Worm (Caenorhabditis elegans): Measurements from ENCODE around the gene C30H6.12.

DNA sequence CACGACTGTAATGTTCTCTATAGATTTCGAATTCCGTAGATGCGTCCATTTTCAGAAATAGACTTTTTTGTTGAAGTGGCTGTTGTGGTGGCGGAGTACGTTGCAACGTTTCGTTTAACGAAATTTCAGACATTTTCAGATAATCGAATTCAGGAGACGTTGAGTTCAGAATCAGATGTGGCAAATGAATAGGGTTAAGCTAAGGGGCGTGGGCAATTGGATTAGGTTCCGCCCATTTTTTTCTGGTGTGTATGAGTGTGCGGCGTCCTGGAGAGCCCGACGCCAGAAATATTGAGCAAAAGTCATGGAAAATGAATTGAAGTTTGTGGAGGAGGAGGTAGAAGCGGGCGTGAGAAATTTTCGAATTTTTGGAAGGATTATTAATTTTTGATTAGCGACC lies 30.2 kb downstream of the C30H6.12 start:
- TF ChIP-seq nhr-90 (tag; optimal IDR thresholded peaks at IDR 0.05; ENCODE audit: poor library complexity), result no peak
- TF ChIP-seq tbx-2 (tag; optimal IDR thresholded peaks at IDR 0.05), result no peak
- no peak for TF ChIP-seq C16A3.4 (tag; optimal IDR thresholded peaks at IDR 0.05)
- no peak for TF ChIP-seq efl-1 (optimal IDR thresholded peaks at IDR 0.05)
- TF ChIP-seq efl-1 (GFP tag; optimal IDR thresholded peaks at IDR 0.05 in 1 of 2), result no peak
- no peak for TF ChIP-seq lsy-2 (tag; optimal IDR thresholded peaks at IDR 0.05)
- no peak for TF ChIP-seq ces-1 (GFP tag; optimal IDR thresholded peaks at IDR 0.05)
- no peak for TF ChIP-seq lin-15B (tag; optimal IDR thresholded peaks at IDR 0.05)
- no peak for TF ChIP-seq grh-1 (GFP tag; IDR thresholded peaks at IDR 0.05)
- TF ChIP-seq pag-3 (tag; optimal IDR thresholded peaks at IDR 0.05; ENCODE audit: borderline replicate concordance, insufficient read depth), result no peak
- TF ChIP-seq nhr-85 (tag), result no peak
- no peak for TF ChIP-seq unc-62 (GFP tag; optimal IDR thresholded peaks at IDR 0.05)
- TF ChIP-seq lin-39 (tag; optimal IDR thresholded peaks at IDR 0.05), result no peak
- TF ChIP-seq zag-1 (tag; optimal IDR thresholded peaks at IDR 0.05), result no peak
- TF ChIP-seq nhr-28 (tag; optimal IDR thresholded peaks at IDR 0.05), result no peak
